Fruit fly (Drosophila melanogaster): ENCODE data around the gene Ras85D.

DNA sequence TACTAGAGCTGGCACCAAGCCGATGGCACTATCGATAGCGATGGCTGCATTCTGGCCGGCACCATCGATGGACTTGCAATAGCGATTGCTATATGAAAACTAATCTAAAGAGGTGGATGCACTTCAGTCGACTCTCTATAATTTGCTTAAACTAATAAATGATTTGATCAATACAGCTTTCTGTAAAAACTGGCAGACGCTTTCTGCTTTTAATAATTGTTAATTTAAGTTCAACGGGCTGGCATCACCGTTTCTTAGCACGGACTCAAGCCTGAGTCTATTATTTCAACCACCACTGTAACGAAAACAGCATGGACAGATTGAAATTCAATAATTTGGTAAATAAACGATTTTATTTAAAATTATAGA lies at the start of gene Ras85D, which contains the start of gene Rlb1:
- TF ChIP-seq jim (GFP tag; optimal IDR thresholded peaks at IDR 0.05) (peak; percentile 7), HLH106 (tag; optimal IDR thresholded peaks at IDR 0.05) (peak; percentile 77), usp (GFP tag; optimal IDR thresholded peaks at IDR 0.05) (no peak)

Data from whole organism, wandering third instar larva.